Fruit fly (Drosophila melanogaster): ENCODE results near the gene CG14818.

dm6 chrX:1889926-1890325, 10.4 kb upstream of the CG14818 start, which contains the start of the genes trr and mRpL16:
- TF ChIP-seq rn (GFP tag; IDR thresholded peaks at IDR 0.05) (no peak), CG32121 (GFP tag; IDR thresholded peaks at IDR 0.05) (no peak)
